Worm (Caenorhabditis elegans) whole organism, L4 larva: ENCODE measurements around the gene H35N09.1.

ENCODE experiments used
- Y5F2A.4 ChIP-seq: fragments of 200-800 bp; sonication (Bioruptor generic); optimal IDR thresholded peaks from 2 replicates; lab custom pipeline; 2018; ENCODE audit warnings: mild to moderate bottlenecking, missing genetic modification characterization, missing compliant biosample characterization
- ZK546.5 ChIP-seq, 2 experiments: sonication (generic microtip); optimal IDR thresholded peaks; 2 replicates each; lab custom pipeline; 2017; ENCODE audit warnings: missing biosample characterization in 2 of 2, missing genetic modification characterization in 2 of 2
- madf-5 ChIP-seq, 2 experiments: fragments of 200-800 bp; sonication (Bioruptor generic); IDR thresholded peaks; 2 replicates each; pipeline ENCODE4 v1.3.6; 2022; ENCODE audit warnings: missing compliant biosample characterization in 2 of 2, missing genetic modification characterization in 2 of 2
- mxl-2 ChIP-seq: fragments of 200-800 bp; sonication (Bioruptor generic); conservative IDR thresholded peaks from 2 replicates; pipeline ENCODE4 v1.3.6; 2022; ENCODE audit warnings: missing genetic modification reagents, missing genetic modification characterization, missing compliant biosample characterization
- nhr-6 ChIP-seq: fragments of 150-350 bp; optimal IDR thresholded peaks from 2 replicates; lab custom pipeline; 2014; ENCODE audit warnings: missing biosample characterization, missing genetic modification characterization
- pqm-1 ChIP-seq: sonication (generic microtip); optimal IDR thresholded peaks from 2 replicates; lab custom pipeline; 2017; ENCODE audit warnings: missing biosample characterization, missing genetic modification characterization
- zfp-2 ChIP-seq: sonication (generic microtip); optimal IDR thresholded peaks from 2 replicates; lab custom pipeline; 2016; ENCODE audit warnings: mild to moderate bottlenecking, missing genetic modification characterization, missing compliant biosample characterization
- ztf-11 ChIP-seq: fragments of 150-350 bp; optimal IDR thresholded peaks from 2 replicates; lab custom pipeline; 2014; ENCODE audit warnings: missing biosample characterization, missing genetic modification characterization

ce11 chrX:8613053-8613452 lies 7.9 kb downstream of the H35N09.1 start, which contains the start of gene K01A12.2:
- TF ChIP-seq mxl-2 (GFP tag; lab: Robert Waterston, UW) (no peak), Y5F2A.4 (no peak), zfp-2 (tag; lab: Kevin White, UChicago) (no peak), pqm-1 (tag; lab: Kevin White, UChicago) (no peak), madf-5 (GFP tag; IDR thresholded peaks at IDR 0.05; lab: Robert Waterston, UW) (no peak), nhr-6 (tag; lab: Kevin White, UChicago) (no peak), ZK546.5 (tag; optimal IDR thresholded peaks at IDR 0.05; lab: Kevin White, UChicago) (no peak), ztf-11 (no peak)
